Worm (Caenorhabditis elegans) whole organism, young adult: ENCODE measurements around the gene ZK1010.4.

Source experiments
- B0336.3 ChIP-seq: fragments of 200-800 bp; sonication (Bioruptor generic); IDR thresholded peaks from 2 replicates; pipeline ENCODE4 v1.3.6; 2022; ENCODE audit warnings: missing genetic modification characterization, missing compliant biosample characterization
- D2030.7 ChIP-seq: fragments of 200-800 bp; sonication (Bioruptor generic); IDR thresholded peaks from 2 replicates; pipeline ENCODE4 v1.3.6; 2022; ENCODE audit warnings: missing genetic modification reagents, missing genetic modification characterization, missing compliant biosample characterization
- F49E8.2 ChIP-seq: sonication (generic microtip); optimal IDR thresholded peaks from 3 replicates; lab custom pipeline; 2017; ENCODE audit warnings: missing genetic modification characterization, mild to moderate bottlenecking, missing compliant biosample characterization, antibody characterized with exemption, moderate library complexity; ENCODE audit not compliant: insufficient read depth
- F57A8.1 ChIP-seq: fragments of 200-800 bp; sonication (Bioruptor generic); optimal IDR thresholded peaks from 2 replicates; lab custom pipeline; 2018; ENCODE audit warnings: mild to moderate bottlenecking, missing genetic modification characterization, moderate library complexity, missing compliant biosample characterization
- bed-2 ChIP-seq: fragments of 200-800 bp; sonication (Bioruptor generic); IDR thresholded peaks from 2 replicates; pipeline ENCODE4 v1.3.6; 2022; ENCODE audit warnings: missing genetic modification reagents, missing genetic modification characterization, missing compliant biosample characterization
- ets-4 ChIP-seq: fragments of 200-800 bp; sonication (Bioruptor generic); optimal IDR thresholded peaks from 2 replicates; lab custom pipeline; 2018; ENCODE audit warnings: mild to moderate bottlenecking, missing genetic modification characterization, missing compliant biosample characterization
- hlh-12 ChIP-seq: sonication (generic microtip); optimal IDR thresholded peaks from 2 replicates; lab custom pipeline; 2016; ENCODE audit warnings: missing genetic modification characterization, missing compliant biosample characterization
- pha-4 ChIP-seq: fragments of 150-350 bp; sonication (generic microtip); optimal IDR thresholded peaks from 2 replicates; lab custom pipeline; 2014; ENCODE audit warnings: missing biosample characterization, missing genetic modification reagents, missing genetic modification characterization
- rec-8 ChIP-seq, 2 experiments: sonication (generic microtip); optimal IDR thresholded peaks; 2 replicates each; lab custom pipeline; 2016; ENCODE audit warnings: mild to moderate bottlenecking in 2 of 2, missing genetic modification characterization in 2 of 2, missing genetic modification reagents in 2 of 2, missing genotype in 2 of 2, missing biosample characterization in 1 of 2, missing compliant biosample characterization in 1 of 2, moderate library complexity in 1 of 2
- tbp1 ChIP-seq: fragments of 200-800 bp; sonication (Bioruptor generic); optimal IDR thresholded peaks from 2 replicates; lab custom pipeline; 2018; ENCODE audit warnings: mild to moderate bottlenecking, missing genetic modification characterization, missing compliant biosample characterization

ce11 chrIII:12966895-12967294 lies 14.0 kb upstream of the ZK1010.4 start, which contains the start of gene ttm-1:
- TF ChIP-seq F57A8.1 (GFP tag; lab: Kevin White, UChicago) = no peak
- no peak for TF ChIP-seq D2030.7
- no peak for TF ChIP-seq pha-4 (tag; lab: Kevin White, UChicago)
- TF ChIP-seq F49E8.2 (tag; lab: Kevin White, UChicago) = no peak
- no peak for TF ChIP-seq rec-8 (tag; optimal IDR thresholded peaks at IDR 0.05; lab: Kevin White, UChicago)
- no peak for TF ChIP-seq hlh-12 (tag; lab: Kevin White, UChicago)
- TF ChIP-seq ets-4 = no peak
- no peak for TF ChIP-seq tbp1 (GFP tag; lab: Kevin White, UChicago)
- no peak for TF ChIP-seq bed-2
- TF ChIP-seq B0336.3 (GFP tag; lab: Robert Waterston, UW) = no peak
